Worm (Caenorhabditis elegans): ENCODE measurements around the gene hir-1.

Gene hir-1

ce11 chrV:5499475-5499874 lies 22.5 kb upstream of the hir-1 start:
- TF ChIP-seq nfya-1 (tag; optimal IDR thresholded peaks at IDR 0.05; ENCODE audit: insufficient read depth) (peak; percentile 50), nhr-237 (tag; optimal IDR thresholded peaks at IDR 0.05) (no peak)

- TF ChIP-seq nhr-28 (tag; optimal IDR thresholded peaks at IDR 0.05) (no peak), ceh-28 (tag; optimal IDR thresholded peaks at IDR 0.05) (no peak), R02D3.7 (tag; optimal IDR thresholded peaks at IDR 0.05) (no peak), pha-4 (tag; optimal IDR thresholded peaks at IDR 0.05) (no peak), ama-1 (optimal IDR thresholded peaks at IDR 0.05) (peak; percentile 66), nhr-237 (tag; optimal IDR thresholded peaks at IDR 0.05) (no peak), daf-12 (tag; optimal IDR thresholded peaks at IDR 0.05) (no peak), elt-2 (tag; optimal IDR thresholded peaks at IDR 0.05) (peak; percentile 18), nhr-23 (tag; optimal IDR thresholded peaks at IDR 0.05) (no peak)
Observed at ce11 chrV:5502701-5503100, 19.2 kb upstream of the hir-1 start.

ce11 chrV:5504295-5504694 lies 17.6 kb upstream of the hir-1 start:
- TF ChIP-seq aly-2 (tag; optimal IDR thresholded peaks at IDR 0.05) (no peak), snpc-4 (tag; optimal IDR thresholded peaks at IDR 0.05) (no peak)

DNA sequence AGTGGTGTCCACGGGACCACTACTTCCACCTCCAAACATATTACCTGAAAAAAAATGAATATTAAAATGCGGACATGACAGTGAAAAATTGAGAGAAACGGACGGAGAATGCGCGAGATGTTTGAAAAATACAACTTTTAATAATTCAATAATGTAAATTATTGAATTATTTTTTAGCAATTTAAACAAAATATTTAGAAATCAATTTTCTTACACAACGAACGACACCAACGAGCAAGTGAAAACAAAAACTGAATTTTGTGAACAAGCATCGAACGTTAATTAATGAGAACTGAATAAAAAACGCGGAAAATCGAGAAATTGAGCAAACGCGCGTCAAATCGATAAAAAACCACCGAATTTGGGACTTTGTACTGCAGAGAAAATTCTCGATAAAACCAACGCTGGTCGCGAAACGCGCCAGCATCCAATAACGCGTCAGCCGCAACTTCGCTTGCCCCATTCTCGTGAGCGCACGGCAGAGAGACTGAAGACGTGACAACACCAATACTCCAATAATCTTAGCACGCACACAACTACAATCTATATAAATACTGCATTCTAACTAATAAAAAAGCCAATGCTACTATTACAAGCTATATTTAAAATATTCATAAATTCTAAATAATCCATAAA lies 17.0 kb upstream of the hir-1 start, which contains the start of the genes dnj-19 and nhr-47:
dnj-19 (minus strand) TSS at position 51 of the 636 bp plus-strand sequence.
nhr-47 (plus strand) TSS at position 447 of the 636 bp plus-strand sequence.
- TF ChIP-seq ama-1 (optimal IDR thresholded peaks at IDR 0.05), result peak; percentile 68
- peak; percentile 84 for TF ChIP-seq lin-15B (tag; optimal IDR thresholded peaks at IDR 0.05)
- no peak for TF ChIP-seq nhr-12 (tag; optimal IDR thresholded peaks at IDR 0.05)
- no peak for TF ChIP-seq nhr-76 (tag; optimal IDR thresholded peaks at IDR 0.05)
- no peak for TF ChIP-seq eor-1 (tag; optimal IDR thresholded peaks at IDR 0.05)
- peak; percentile 21 for TF ChIP-seq nhr-77 (tag; optimal IDR thresholded peaks at IDR 0.05)
- TF ChIP-seq nhr-43 (tag; optimal IDR thresholded peaks at IDR 0.05; ENCODE audit: poor library complexity, severe bottlenecking), result peak; percentile 87
- TF ChIP-seq R02D3.7 (tag; optimal IDR thresholded peaks at IDR 0.05), result peak; percentile 70
- no peak for TF ChIP-seq nhr-28 (tag; optimal IDR thresholded peaks at IDR 0.05)
- peak; percentile 93 for TF ChIP-seq lsy-12 (tag; optimal IDR thresholded peaks at IDR 0.05)
- TF ChIP-seq skn-1 (tag; optimal IDR thresholded peaks at IDR 0.05), result peak; percentile 85
- peak; percentile 85 for TF ChIP-seq pha-4 (tag; optimal IDR thresholded peaks at IDR 0.05)
- peak; percentile 56 for TF ChIP-seq fkh-10 (GFP tag; optimal IDR thresholded peaks at IDR 0.05)
- peak; percentile 21 for TF ChIP-seq elt-1 (tag; optimal IDR thresholded peaks at IDR 0.05)
- peak; percentile 66 for TF ChIP-seq ceh-82 (tag; optimal IDR thresholded peaks at IDR 0.05)
- TF ChIP-seq egl-27 (tag; optimal IDR thresholded peaks at IDR 0.05), result peak; percentile 48
- no peak for TF ChIP-seq nhr-237 (tag; optimal IDR thresholded peaks at IDR 0.05)
- TF ChIP-seq snpc-4 (tag; optimal IDR thresholded peaks at IDR 0.05), result peak; percentile 86
- peak; percentile 87 for TF ChIP-seq ceh-28 (tag; optimal IDR thresholded peaks at IDR 0.05)
- TF ChIP-seq nfya-1 (tag; optimal IDR thresholded peaks at IDR 0.05; ENCODE audit: insufficient read depth), result peak; percentile 89
- peak; percentile 91 for TF ChIP-seq nhr-23 (tag; optimal IDR thresholded peaks at IDR 0.05)
- peak; percentile 42 for TF ChIP-seq egl-5 (tag; optimal IDR thresholded peaks at IDR 0.05)
- TF ChIP-seq elt-2 (tag; optimal IDR thresholded peaks at IDR 0.05), result peak; percentile 80
- TF ChIP-seq unc-39 (tag; optimal IDR thresholded peaks at IDR 0.05), result no peak
- TF ChIP-seq hmg-11 (tag; optimal IDR thresholded peaks at IDR 0.05), result peak; percentile 82
- peak; percentile 90 for TF ChIP-seq tbx-2 (tag; optimal IDR thresholded peaks at IDR 0.05)
- peak; percentile 24 for TF ChIP-seq mdl-1 (tag; optimal IDR thresholded peaks at IDR 0.05)
- peak; percentile 26 for TF ChIP-seq pqm-1 (tag; optimal IDR thresholded peaks at IDR 0.05)
- no peak for TF ChIP-seq ceh-9 (tag; optimal IDR thresholded peaks at IDR 0.05)
- no peak for TF ChIP-seq unc-62 (GFP tag; optimal IDR thresholded peaks at IDR 0.05)
- peak; percentile 92 for TF ChIP-seq nhr-25 (tag; optimal IDR thresholded peaks at IDR 0.05)
- TF ChIP-seq ztf-4 (tag; optimal IDR thresholded peaks at IDR 0.05), result peak; percentile 59
- TF ChIP-seq lin-39 (tag; optimal IDR thresholded peaks at IDR 0.05), result peak; percentile 92
- TF ChIP-seq jun-1 (tag; optimal IDR thresholded peaks at IDR 0.05), result peak; percentile 91

All from whole organism, L3 larva.